Fruit fly (Drosophila melanogaster): ENCODE results near the gene Naa30B.
A peak's percentile ranks its signal among the peaks of the same experiment; 100 is the strongest.

Naa30B gene

DNA sequence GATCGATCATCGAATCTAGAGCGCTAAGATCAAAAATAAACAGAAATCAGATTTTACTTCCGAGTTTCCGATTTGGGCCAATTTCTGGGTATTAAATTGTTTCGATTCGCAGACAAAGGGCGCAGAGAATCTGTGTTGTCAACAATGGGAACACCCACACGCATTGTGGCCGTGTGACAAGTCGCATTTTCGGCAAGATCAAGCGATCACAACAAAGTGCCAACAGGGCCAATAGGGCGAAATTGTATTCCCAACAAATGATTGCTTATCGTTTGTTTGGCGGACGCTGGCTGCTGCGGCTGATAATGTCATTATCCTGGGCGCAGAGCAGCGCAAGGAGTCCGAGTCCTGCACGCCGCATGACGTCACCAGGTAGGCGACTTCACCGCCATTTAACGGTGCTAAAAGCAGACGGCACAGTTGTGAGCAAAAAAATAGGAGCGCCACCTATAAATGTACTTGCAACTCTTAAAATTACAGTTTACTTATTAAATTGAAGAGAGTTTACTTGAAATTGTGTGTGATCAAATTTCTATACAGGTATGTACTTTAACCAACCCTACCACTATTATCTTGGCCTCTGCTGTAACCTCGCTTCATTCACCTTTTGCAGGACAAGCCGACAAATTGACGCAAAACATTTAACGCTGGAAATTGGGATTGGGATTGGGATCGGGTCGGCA is 7.3 kb upstream of the Naa30B start (continued):
- peak; percentile 46 for TF ChIP-seq HLH3B (GFP tag; IDR thresholded peaks at IDR 0.05)
- TF ChIP-seq gsb-n (tag; optimal IDR thresholded peaks at IDR 0.05), result peak; percentile 73
- TF ChIP-seq dm (GFP tag; optimal IDR thresholded peaks at IDR 0.05), result peak; percentile 19
- TF ChIP-seq croc (GFP tag; conservative IDR thresholded peaks at IDR 0.05), result peak; percentile 75
- TF ChIP-seq tap (tag; optimal IDR thresholded peaks at IDR 0.05), result no peak
- peak; percentile 93 for TF ChIP-seq Elba2 (GFP tag; optimal IDR thresholded peaks at IDR 0.05)
- peak; percentile 68 for TF ChIP-seq Side (GFP tag; optimal IDR thresholded peaks at IDR 0.05)
- TF ChIP-seq Rx (GFP tag; IDR thresholded peaks at IDR 0.05), result peak; percentile 76
- no peak for TF ChIP-seq CG7963 (GFP tag; IDR thresholded peaks at IDR 0.05; ENCODE audit: partially characterized antibody)
- TF ChIP-seq CG12299 (tag; optimal IDR thresholded peaks at IDR 0.05), result no peak
- no peak for TF ChIP-seq CG15011 (GFP tag; optimal IDR thresholded peaks at IDR 0.05)
- TF ChIP-seq CG4404 (GFP tag; IDR thresholded peaks at IDR 0.05), result peak; percentile 95
- TF ChIP-seq Nf-YB (GFP tag; optimal IDR thresholded peaks at IDR 0.05), result peak; percentile 28
- TF ChIP-seq CTCF (GFP tag; optimal IDR thresholded peaks at IDR 0.05), result no peak
- peak; percentile 95 for TF ChIP-seq CG8765 (GFP tag; IDR thresholded peaks at IDR 0.05)
- TF ChIP-seq ems (GFP tag; optimal IDR thresholded peaks at IDR 0.05), result no peak
- no peak for TF ChIP-seq rib (GFP tag; IDR thresholded peaks at IDR 0.05)
- 0 out of 2 replicates have a peak, but pooled peaks have one; percentile 45 for TF ChIP-seq danr (GFP tag; IDR thresholded peaks at IDR 0.05)
- no peak for TF ChIP-seq toy (GFP tag; IDR thresholded peaks at IDR 0.05)
- TF ChIP-seq pho (GFP tag; optimal IDR thresholded peaks at IDR 0.05), result no peak
- TF ChIP-seq CG12219 (GFP tag; optimal IDR thresholded peaks at IDR 0.05), result peak; percentile 61
- TF ChIP-seq row (GFP tag; IDR thresholded peaks at IDR 0.05), result peak; percentile 75
- peak; percentile 56 for TF ChIP-seq pnt (GFP tag; optimal IDR thresholded peaks at IDR 0.05)
- peak; percentile 60 for TF ChIP-seq org-1 (GFP tag; optimal IDR thresholded peaks at IDR 0.05)
- TF ChIP-seq zfh1 (GFP tag; IDR thresholded peaks at IDR 0.05), result peak; percentile 95
- peak; percentile 88 for TF ChIP-seq Chrac-16 (GFP tag; optimal IDR thresholded peaks at IDR 0.05)
- peak; percentile 41; the same call in 1 of the 2 replicates for TF ChIP-seq Atf6 (GFP tag; IDR thresholded peaks at IDR 0.05)
- TF ChIP-seq CG31224 (GFP tag; IDR thresholded peaks at IDR 0.05), result no peak
- TF ChIP-seq Six4 (GFP tag; optimal IDR thresholded peaks at IDR 0.05), result peak; percentile 13
- peak; percentile 64 for TF ChIP-seq CG14710 (tag; optimal IDR thresholded peaks at IDR 0.05)
- peak; percentile 58 for TF ChIP-seq CG2202 (tag; optimal IDR thresholded peaks at IDR 0.05)
- no peak for TF ChIP-seq CG18619 (GFP tag; optimal IDR thresholded peaks at IDR 0.05)
- peak; percentile 54 for TF ChIP-seq CG6254 (GFP tag; optimal IDR thresholded peaks at IDR 0.05)
- TF ChIP-seq seq (GFP tag; IDR thresholded peaks at IDR 0.05), result 0 out of 2 replicates have a peak, but pooled peaks have one; percentile 42
- peak; percentile 56; the same call in 1 of the 2 replicates for TF ChIP-seq CG11247 (GFP tag; IDR thresholded peaks at IDR 0.05)
- TF ChIP-seq CG7556 (GFP tag; optimal IDR thresholded peaks at IDR 0.05), result peak; percentile 52
- no peak for TF ChIP-seq Jarid2 (GFP tag; optimal IDR thresholded peaks at IDR 0.05)
- peak; percentile 63 for TF ChIP-seq CG1233 (GFP tag; optimal IDR thresholded peaks at IDR 0.05)
- no peak for TF ChIP-seq Lpt (GFP tag; optimal IDR thresholded peaks at IDR 0.05)
- peak; percentile 63 for TF ChIP-seq CG4360 (GFP tag; IDR thresholded peaks at IDR 0.05)
- TF ChIP-seq sd (tag; optimal IDR thresholded peaks at IDR 0.05), result no peak
- TF ChIP-seq Oaz (GFP tag; IDR thresholded peaks at IDR 0.05), result 0 out of 2 replicates have a peak, but pooled peaks have one; percentile 30
- peak; percentile 16 for TF ChIP-seq Dip3 (GFP tag; optimal IDR thresholded peaks at IDR 0.05)
- peak in 1 of 2 experiments; percentile 67 for TF ChIP-seq Pdp1 (GFP tag; optimal IDR thresholded peaks at IDR 0.05)
- TF ChIP-seq Sry-β (GFP tag; optimal IDR thresholded peaks at IDR 0.05), result no peak
- peak; percentile 4 for TF ChIP-seq kni (GFP tag; optimal IDR thresholded peaks at IDR 0.05)
- TF ChIP-seq prd (optimal IDR thresholded peaks at IDR 0.05), result no peak
- peak; percentile 98 for TF ChIP-seq prd (GFP tag; IDR thresholded peaks at IDR 0.05)
- TF ChIP-seq GATAe (GFP tag; conservative IDR thresholded peaks at IDR 0.05), result no peak
- no peak for TF ChIP-seq CG6854 (GFP tag; optimal IDR thresholded peaks at IDR 0.05)
- TF ChIP-seq CG7839 (tag; optimal IDR thresholded peaks at IDR 0.05), result peak; percentile 63

All from whole organism, embryonic.